Fruit fly (Drosophila melanogaster) Kc167 (cell line): Measurements from ENCODE around the gene emc.

Source experiments
- Myc ChIP-seq: fragments of >200 bp; optimal IDR thresholded peaks from 2 replicates; lab custom pipeline; 2017; ENCODE audit warnings: missing external identifiers
- Sin3A ChIP-seq: fragments of >200 bp; optimal IDR thresholded peaks from 2 replicates; lab custom pipeline; 2018; ENCODE audit warnings: missing external identifiers
- h ChIP-seq: fragments of >200 bp; optimal IDR thresholded peaks from 3 replicates; lab custom pipeline; 2018; ENCODE audit warnings: missing external identifiers
- insv ChIP-seq: fragments of >200 bp; optimal IDR thresholded peaks from 3 replicates; lab custom pipeline; 2018; ENCODE audit warnings: missing external identifiers
- psq ChIP-seq: fragments of >200 bp; optimal IDR thresholded peaks from 2 replicates; lab custom pipeline; 2017; ENCODE audit warnings: missing external identifiers
- ttk ChIP-seq: sonication (Bioruptor generic); optimal IDR thresholded peaks from 2 replicates; lab custom pipeline; 2017; ENCODE audit warnings: missing external identifiers

emc gene

DNA sequence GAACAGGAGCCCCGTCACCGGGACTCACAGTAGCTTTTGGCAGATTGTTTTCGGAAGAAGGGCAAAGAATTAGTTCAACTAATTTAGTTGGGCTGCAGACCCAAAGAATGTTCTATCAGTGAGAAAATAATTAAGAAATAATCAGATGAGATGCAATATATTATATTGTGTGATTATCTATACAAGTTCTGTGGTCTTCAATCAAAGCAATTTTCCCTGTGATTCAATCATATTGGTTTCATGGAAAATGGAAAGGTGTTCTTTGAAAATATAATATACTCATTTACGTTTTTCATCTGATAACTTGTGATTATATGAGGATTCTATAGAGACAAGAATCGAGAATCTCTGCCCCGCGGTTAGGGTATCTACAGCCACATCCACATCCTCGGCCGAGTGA is 20.6 kb upstream of the emc start:
- no peak for TF ChIP-seq insv (lab: Kevin White, UChicago)
- TF ChIP-seq psq: no peak
- TF ChIP-seq ttk (lab: Kevin White, UChicago): no peak
- no peak for TF ChIP-seq Myc (lab: Kevin White, UChicago)
- no peak for TF ChIP-seq Sin3A (lab: Kevin White, UChicago)
- no peak for TF ChIP-seq h (lab: Kevin White, UChicago)

DNA sequence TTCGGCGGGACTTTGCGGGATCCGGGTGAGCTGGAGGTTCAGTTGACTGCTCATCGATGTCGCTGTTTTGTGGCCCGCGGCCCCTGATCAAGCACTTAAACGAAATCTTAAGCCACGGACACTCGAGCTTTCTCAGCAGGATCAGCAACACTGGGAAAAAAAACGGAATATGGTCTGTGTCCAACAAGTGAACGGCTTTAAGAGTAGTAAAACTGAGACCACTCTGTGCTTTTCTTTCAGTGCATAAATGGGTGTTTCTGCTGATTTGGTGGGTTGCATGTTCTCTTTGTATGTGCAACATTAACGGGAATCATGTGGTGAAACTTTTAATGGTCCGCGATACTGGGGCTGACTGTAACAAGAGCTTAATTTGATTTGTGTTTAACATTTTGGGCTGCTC is 19.9 kb upstream of the emc start:
- no peak for TF ChIP-seq h (lab: Kevin White, UChicago)
- no peak for TF ChIP-seq ttk (lab: Kevin White, UChicago)
- TF ChIP-seq insv (lab: Kevin White, UChicago): no peak
- TF ChIP-seq psq: no peak
- no peak for TF ChIP-seq Sin3A (lab: Kevin White, UChicago)
- TF ChIP-seq Myc (lab: Kevin White, UChicago): no peak

DNA sequence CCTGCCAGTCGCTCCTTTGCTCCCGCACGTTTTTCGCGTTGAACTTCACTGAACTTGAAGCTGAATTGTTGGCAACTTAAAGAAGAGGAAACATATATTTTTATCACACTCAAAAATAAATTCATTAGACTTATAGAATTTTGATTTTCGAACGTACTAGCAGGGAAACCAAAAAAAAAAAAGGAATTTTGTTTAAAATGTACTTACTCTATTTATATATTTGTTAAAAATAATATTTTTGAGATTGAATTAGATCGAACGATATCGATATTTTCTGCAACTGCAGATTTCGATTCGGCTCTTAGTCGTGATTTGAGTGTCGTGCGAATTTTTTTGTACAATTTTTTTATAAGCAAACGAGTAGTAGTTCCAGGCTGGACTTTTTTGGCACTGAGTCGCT is 17.7 kb upstream of the emc start:
- no peak for TF ChIP-seq Myc (lab: Kevin White, UChicago)
- no peak for TF ChIP-seq insv (lab: Kevin White, UChicago)
- TF ChIP-seq ttk (lab: Kevin White, UChicago): no peak
- TF ChIP-seq psq: no peak
- TF ChIP-seq Sin3A (lab: Kevin White, UChicago): no peak
- TF ChIP-seq h (lab: Kevin White, UChicago): no peak

DNA sequence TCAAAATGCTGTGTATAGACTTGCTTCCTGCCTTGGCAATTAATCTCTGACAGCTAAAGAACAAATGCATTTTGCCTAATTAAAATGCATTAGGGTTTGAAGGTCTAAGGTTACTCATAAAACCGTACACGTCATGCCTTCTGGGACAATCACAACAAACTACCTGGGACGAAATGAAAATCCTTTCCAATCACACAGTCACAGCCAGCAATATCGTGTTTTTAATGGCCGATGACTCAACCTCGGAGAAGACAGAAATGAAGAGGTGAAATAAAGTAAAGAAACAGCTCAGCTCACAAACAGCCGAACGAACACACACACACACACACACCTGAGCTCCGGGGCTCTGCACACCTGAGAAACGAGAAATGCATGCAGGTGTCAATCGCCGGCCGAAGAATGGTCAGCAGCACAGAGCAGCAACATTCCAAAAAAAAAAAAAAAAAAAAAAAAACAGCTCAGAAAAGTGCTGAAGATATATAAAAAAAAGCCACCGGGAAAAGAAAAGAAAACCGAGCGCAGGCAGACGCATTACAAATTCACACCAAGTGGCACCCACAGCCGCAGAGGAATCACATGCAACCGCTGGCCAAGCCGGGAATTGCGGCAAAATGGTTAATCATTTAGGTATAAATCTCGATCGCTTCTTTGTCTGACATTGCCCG is 16.8 kb upstream of the emc start:
- TF ChIP-seq Myc (lab: Kevin White, UChicago) (no peak), Sin3A (lab: Kevin White, UChicago) (no peak), h (lab: Kevin White, UChicago) (no peak), psq (no peak), ttk (lab: Kevin White, UChicago) (no peak), insv (lab: Kevin White, UChicago) (no peak)

DNA sequence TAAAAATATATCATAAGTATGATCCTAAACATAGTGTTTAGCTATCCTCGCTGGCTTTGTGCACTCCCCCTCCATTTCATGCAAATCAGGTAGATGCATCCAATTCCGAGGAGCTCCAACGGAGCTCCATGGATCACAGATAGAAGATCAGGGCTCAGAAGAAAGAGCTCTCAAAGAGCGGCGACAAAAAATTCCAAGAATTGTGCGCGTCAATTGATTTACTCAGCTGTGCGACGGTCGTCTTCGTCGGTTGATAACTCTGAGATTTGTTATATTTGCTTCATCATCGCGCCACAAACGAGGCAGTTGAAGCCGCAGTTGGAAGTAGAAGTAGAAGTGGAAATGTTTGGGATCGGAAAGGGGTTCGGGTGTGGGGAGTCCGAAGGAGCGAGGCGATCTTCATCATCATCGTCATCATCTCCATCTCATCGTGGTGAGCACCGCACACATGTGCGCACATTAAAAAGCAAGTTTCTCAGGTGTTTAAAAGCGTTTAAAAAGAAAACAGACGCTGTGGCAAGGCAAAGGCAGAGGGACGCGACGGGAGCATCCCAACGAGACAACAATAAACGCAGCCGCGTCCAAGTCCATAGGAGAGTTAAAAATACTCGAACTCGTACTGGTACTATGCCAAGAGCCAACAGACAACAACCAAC is 15.9 kb upstream of the emc start:
- TF ChIP-seq Myc (lab: Kevin White, UChicago) (no peak), Sin3A (lab: Kevin White, UChicago) (no peak), h (lab: Kevin White, UChicago) (no peak), psq (no peak), insv (lab: Kevin White, UChicago) (no peak), ttk (lab: Kevin White, UChicago) (no peak)

DNA sequence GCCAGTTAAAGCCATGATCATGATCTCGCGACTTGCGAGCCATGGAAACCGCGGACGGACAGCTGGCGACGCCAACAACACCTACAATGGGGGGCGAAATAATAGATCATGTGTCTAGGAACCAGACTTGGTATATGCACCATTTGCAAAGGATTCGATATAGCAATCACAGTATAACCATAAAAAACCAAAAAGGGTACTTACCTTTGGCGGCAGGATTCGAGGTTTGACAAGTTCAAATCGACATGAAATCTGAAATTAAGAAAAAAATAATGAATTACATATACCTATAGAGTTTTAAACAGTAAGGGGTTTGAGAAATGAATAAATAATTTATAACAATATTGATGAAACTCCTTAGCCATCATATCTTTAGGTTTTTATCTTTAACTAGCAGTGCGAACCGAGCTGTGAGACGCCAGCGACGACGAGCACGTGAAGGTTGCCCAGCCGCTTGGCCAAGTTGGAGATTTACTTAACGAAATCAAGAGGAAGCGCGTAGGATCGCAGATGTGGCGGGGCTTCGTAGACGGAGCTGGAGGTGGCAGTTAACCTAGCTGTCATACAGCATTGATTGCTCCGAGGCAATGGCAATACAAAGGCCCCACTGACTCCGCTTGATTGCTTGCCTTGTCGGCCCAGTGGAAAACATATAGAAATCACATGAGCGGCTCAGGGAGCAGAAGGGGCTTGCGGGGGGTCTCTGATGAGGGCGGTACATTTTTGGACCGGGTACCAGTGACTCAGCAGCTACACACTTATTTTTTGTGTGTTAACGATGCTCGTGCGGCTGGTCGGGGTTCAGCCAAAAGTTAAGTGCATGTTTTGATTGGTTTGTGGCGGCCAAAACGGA is 15.1 kb upstream of the emc start:
- TF ChIP-seq Sin3A (lab: Kevin White, UChicago): no peak
- no peak for TF ChIP-seq insv (lab: Kevin White, UChicago)
- TF ChIP-seq psq: no peak
- no peak for TF ChIP-seq ttk (lab: Kevin White, UChicago)
- no peak for TF ChIP-seq h (lab: Kevin White, UChicago)
- TF ChIP-seq Myc (lab: Kevin White, UChicago): no peak

DNA sequence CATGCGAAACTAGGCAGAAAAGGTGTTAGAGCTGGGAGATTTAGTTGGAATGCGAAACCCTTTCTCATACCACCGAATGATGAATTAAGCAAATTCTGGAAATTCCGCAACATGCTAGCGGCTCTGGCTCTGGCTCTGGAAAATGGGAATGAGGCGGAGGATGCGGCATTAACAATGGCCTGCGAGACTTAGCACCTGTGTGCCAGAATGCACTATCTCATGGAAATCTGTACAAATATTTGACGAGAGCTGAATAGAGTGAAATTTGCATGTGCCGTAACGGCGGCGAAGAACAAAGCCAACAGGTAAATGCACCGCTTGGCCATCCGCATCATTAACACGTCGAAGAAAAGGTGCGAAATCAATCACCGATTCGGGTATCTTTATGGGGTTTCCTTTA is 13.9 kb upstream of the emc start:
- TF ChIP-seq Sin3A (lab: Kevin White, UChicago) (no peak), psq (no peak), ttk (lab: Kevin White, UChicago) (no peak), Myc (lab: Kevin White, UChicago) (no peak), h (lab: Kevin White, UChicago) (no peak), insv (lab: Kevin White, UChicago) (no peak)

DNA sequence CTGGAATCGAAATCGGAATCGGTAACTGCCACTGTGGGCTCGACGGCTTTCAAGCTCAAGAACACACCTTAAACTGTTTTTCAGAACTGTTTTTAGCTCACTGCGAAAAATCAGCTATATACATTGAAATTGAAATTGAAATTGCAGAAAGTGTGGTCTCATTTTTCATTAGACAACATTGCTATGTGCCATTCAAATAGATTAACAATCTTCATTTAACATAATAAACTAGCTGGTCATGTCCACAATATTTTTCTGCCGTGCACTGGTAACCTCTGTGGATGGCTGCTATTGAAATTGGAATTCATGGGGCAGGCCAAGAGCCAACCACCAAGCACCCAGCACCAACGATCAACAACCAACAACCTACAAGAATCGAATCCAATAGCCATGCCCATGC is 13.3 kb upstream of the emc start:
- TF ChIP-seq psq: no peak
- TF ChIP-seq h (lab: Kevin White, UChicago): no peak
- no peak for TF ChIP-seq insv (lab: Kevin White, UChicago)
- TF ChIP-seq Sin3A (lab: Kevin White, UChicago): no peak
- no peak for TF ChIP-seq Myc (lab: Kevin White, UChicago)
- TF ChIP-seq ttk (lab: Kevin White, UChicago): no peak

DNA sequence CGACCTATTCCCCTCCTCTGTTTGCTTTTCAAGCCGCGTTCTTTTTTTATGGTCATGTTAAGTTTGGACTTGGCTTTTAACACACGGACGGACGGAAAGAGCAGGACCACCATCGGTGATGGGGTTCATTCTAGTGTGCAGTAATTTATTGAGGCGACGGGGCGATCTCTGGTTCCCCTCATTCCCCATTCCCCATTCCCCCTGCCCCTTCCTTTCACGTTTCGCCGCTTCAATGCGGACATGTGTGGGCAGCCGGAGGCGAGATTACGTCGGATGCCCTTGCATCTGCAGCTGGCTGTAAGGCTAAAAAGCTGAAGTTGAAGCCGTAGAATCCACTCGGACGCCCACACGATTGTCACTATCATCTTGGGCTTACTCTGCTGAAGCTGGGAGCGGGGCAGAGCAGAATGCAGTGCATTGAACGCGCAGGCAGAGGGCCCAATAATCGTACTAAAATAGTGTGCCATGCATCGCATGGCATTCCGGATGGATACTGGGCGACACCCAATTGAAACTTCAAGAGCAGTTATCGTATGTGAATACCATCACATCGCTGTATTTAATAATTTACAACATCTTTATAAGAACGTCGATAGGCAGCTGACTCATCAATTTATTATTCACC is 12.5 kb upstream of the emc start:
- TF ChIP-seq Myc (lab: Kevin White, UChicago) (no peak), ttk (lab: Kevin White, UChicago) (no peak)

DNA sequence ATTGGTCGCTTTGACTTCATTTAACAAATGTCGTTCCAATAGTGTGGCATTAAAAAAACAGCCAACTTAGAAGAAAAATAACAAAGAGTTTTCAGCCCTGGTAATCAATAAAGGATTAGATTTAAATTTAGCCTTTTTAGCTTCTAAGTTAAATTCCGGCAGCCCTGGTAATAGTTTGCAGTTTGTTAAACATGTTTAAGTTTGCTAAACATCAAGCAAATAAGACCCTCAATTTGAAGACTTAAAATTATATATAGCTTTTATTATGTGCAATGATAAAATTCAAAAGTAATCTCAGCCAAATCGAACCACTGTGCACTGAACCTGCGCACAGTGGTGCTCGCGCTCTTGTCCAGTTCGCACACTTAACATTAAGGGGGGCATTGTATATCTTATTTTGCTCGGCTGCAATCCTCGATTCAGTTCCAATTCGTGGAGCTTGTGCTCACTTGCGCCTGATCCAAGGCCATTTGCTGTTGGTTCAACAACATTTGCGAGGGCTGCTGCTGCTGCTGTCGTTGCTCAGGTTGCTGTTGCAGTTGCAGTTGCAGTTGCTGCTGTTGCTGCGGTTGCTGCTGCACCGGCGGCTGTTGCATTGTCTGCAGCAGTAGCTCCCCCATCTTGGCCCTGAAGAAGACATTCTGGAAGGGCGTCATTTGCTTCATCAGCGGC is 11.6 kb upstream of the emc start:
- TF ChIP-seq Myc (lab: Kevin White, UChicago) (no peak), psq (no peak), h (lab: Kevin White, UChicago) (no peak), Sin3A (lab: Kevin White, UChicago) (no peak), insv (lab: Kevin White, UChicago) (no peak), ttk (lab: Kevin White, UChicago) (no peak)
